Fruit fly (Drosophila melanogaster): Measurements from ENCODE around the gene Cog8.

DNA sequence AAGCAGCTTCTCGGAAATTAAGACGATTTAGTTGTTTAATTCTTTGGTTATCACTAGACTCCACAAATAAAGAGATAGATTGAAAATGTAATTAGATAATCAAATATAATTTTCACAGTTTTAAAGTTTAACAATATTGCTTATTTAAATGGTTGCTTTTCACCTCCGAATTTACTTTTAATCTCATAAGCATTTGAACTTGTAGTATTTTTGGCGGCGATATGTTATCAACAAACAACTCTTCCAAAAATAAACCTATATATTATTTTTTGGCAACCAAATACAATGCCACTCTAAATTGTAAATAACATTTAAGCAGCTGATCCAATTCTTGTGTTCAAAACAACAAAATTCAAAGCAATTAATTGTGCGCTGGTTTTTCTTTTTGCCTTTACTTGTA is 14.3 kb downstream of the Cog8 start, which contains the start of the genes CG43355 and sala:
- TF ChIP-seq CG30020 (tag; optimal IDR thresholded peaks at IDR 0.05) (no peak), fd64A (GFP tag; optimal IDR thresholded peaks at IDR 0.05) (no peak), Adf1 (GFP tag; IDR thresholded peaks at IDR 0.05) (no peak), Lpt (GFP tag; optimal IDR thresholded peaks at IDR 0.05) (no peak)
